Worm (Caenorhabditis elegans) whole organism, late embryonic: ENCODE data around the gene F47C12.7.

Source experiments
- ama-1 ChIP-seq: fragments of 150-350 bp; optimal IDR thresholded peaks from 2 replicates; lab custom pipeline; 2014
- ceh-30 ChIP-seq: fragments of 150-350 bp; optimal IDR thresholded peaks from 2 replicates; lab custom pipeline; 2014; ENCODE audit warnings: missing biosample characterization, missing genetic modification characterization
- ets-4 ChIP-seq: sonication (generic microtip); optimal IDR thresholded peaks from 2 replicates; lab custom pipeline; 2016; ENCODE audit warnings: missing genetic modification characterization, missing compliant biosample characterization
- pros-1 ChIP-seq: fragments of 150-350 bp; optimal IDR thresholded peaks from 2 replicates; lab custom pipeline; 2014; ENCODE audit warnings: missing biosample characterization, missing genetic modification reagents, missing genetic modification characterization

DNA sequence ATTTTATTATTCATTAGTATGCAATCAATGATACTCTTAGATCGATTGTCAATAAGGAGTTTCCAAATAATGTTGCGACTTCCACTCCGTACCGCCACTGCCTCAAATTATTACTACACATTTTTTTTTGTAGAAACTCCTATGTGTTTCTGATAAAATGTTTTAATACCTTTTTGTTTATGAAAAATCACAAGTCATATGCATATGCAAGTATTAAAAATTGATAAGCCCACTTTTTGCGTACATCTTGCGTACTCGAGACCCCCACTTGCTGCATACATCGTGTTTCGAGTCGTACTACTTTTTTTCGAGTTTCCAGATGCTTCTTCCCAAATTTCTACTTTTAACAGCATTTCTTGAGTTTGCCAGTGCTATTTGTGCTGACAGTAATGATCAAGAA is 30.3 kb downstream of the F47C12.7 start, which contains the start of gene clec-76:
- TF ChIP-seq ama-1 (lab: Kevin White, UChicago) (no peak), ceh-30 (tag; lab: Kevin White, UChicago) (no peak), pros-1 (tag; lab: Kevin White, UChicago) (no peak), ets-4 (tag; lab: Kevin White, UChicago) (no peak)
